Fruit fly (Drosophila melanogaster) whole organism, wandering third instar larva: ENCODE data around the gene mRpL47.
A peak's percentile ranks its signal among the peaks of the same experiment; 100 is the strongest.

Source experiments
- Abd-B ChIP-seq: fragments of >200 bp; optimal IDR thresholded peaks from 2 replicates; lab custom pipeline; 2017; ENCODE audit warnings: missing biosample characterization, missing genetic modification characterization
- CG32264 ChIP-seq: fragments of 200-800 bp; sonication (Bioruptor generic); optimal IDR thresholded peaks from 2 replicates; lab custom pipeline; 2016; ENCODE audit warnings: missing biosample characterization, missing genetic modification characterization
- CG9705 ChIP-seq: fragments of 200-800 bp; sonication (Bioruptor generic); optimal IDR thresholded peaks from 2 replicates; lab custom pipeline; 2018; ENCODE audit warnings: missing biosample characterization, mild to moderate bottlenecking, missing genetic modification characterization
- CrebA ChIP-seq: fragments of 200-800 bp; sonication (Bioruptor generic); optimal IDR thresholded peaks from 2 replicates; lab custom pipeline; 2016; ENCODE audit warnings: missing biosample characterization, mild to moderate bottlenecking, missing genetic modification characterization, borderline replicate concordance
- Dfd ChIP-seq: fragments of >200 bp; optimal IDR thresholded peaks from 2 replicates; lab custom pipeline; 2017; ENCODE audit warnings: missing biosample characterization, missing genetic modification characterization
- Dif ChIP-seq: fragments of 200-275, 200-300 bp; sonication (Bioruptor generic); optimal IDR thresholded peaks from 2 replicates; lab custom pipeline; 2018; ENCODE audit warnings: missing biosample characterization, missing genetic modification characterization; ENCODE audit not compliant: partially characterized antibody
- GATAd ChIP-seq: sonication (Bioruptor generic); optimal IDR thresholded peaks from 2 replicates; lab custom pipeline; 2016; ENCODE audit warnings: missing biosample characterization, missing genetic modification characterization
- HLH106 ChIP-seq: fragments of 200-800 bp; optimal IDR thresholded peaks from 3 replicates; lab custom pipeline; 2019; ENCODE audit warnings: missing biosample characterization, mild to moderate bottlenecking, missing genetic modification characterization, moderate library complexity
- Hnf4 ChIP-seq: fragments of 200-800 bp; sonication (Bioruptor generic); optimal IDR thresholded peaks from 2 replicates; lab custom pipeline; 2016; ENCODE audit warnings: missing biosample characterization, mild to moderate bottlenecking, missing genetic modification characterization
- Hr78 ChIP-seq: fragments of >200 bp; optimal IDR thresholded peaks from 2 replicates; lab custom pipeline; 2017; ENCODE audit warnings: missing biosample characterization, missing genetic modification characterization
- Hr83 ChIP-seq: fragments of 200-300 bp; sonication (Bioruptor generic); optimal IDR thresholded peaks from 2 replicates; lab custom pipeline; 2016; ENCODE audit warnings: missing biosample characterization, mild to moderate bottlenecking, missing genetic modification characterization, moderate library complexity; ENCODE audit not compliant: poor library complexity, severe bottlenecking
- Jra ChIP-seq: sonication (Bioruptor generic); optimal IDR thresholded peaks from 2 replicates; lab custom pipeline; 2016; ENCODE audit warnings: missing biosample characterization, missing genetic modification characterization
- Mio ChIP-seq: sonication (Bioruptor generic); optimal IDR thresholded peaks from 2 replicates; lab custom pipeline; 2016; ENCODE audit warnings: missing biosample characterization, missing genetic modification characterization
- Myc ChIP-seq: fragments of >200 bp; optimal IDR thresholded peaks from 2 replicates; lab custom pipeline; 2017
- N ChIP-seq: fragments of >200 bp; optimal IDR thresholded peaks from 2 replicates; lab custom pipeline; 2018; ENCODE audit warnings: missing biosample characterization, missing external identifiers, missing genetic modification characterization
- OdsH ChIP-seq: fragments of 200-800 bp; sonication (Bioruptor generic); optimal IDR thresholded peaks from 2 replicates; lab custom pipeline; 2016; ENCODE audit warnings: missing biosample characterization, mild to moderate bottlenecking, missing genetic modification characterization
- Rel ChIP-seq, 2 experiments: fragments of 200-800 bp; sonication (Bioruptor generic) in 1 of 2; optimal IDR thresholded peaks; 2 replicates in 1 of 2; 3 replicates in 1 of 2; lab custom pipeline; 2016 to 2019; ENCODE audit warnings: mild to moderate bottlenecking in 2 of 2, missing biosample characterization in 2 of 2, missing genetic modification characterization in 2 of 2, moderate library complexity in 1 of 2
- Sp1 ChIP-seq: fragments of 200-800 bp; sonication (Bioruptor generic); optimal IDR thresholded peaks from 3 replicates; lab custom pipeline; 2019; ENCODE audit warnings: missing biosample characterization, mild to moderate bottlenecking, missing genetic modification characterization, moderate library complexity
- Vsx2 ChIP-seq: fragments of 200-300, 225-300 bp; sonication (Bioruptor generic); optimal IDR thresholded peaks from 2 replicates; lab custom pipeline; 2018; ENCODE audit warnings: missing biosample characterization, missing genetic modification characterization; ENCODE audit not compliant: partially characterized antibody
- br ChIP-seq: fragments of 200-800 bp; sonication (Bioruptor generic); optimal IDR thresholded peaks from 2 replicates; lab custom pipeline; 2016; ENCODE audit warnings: missing biosample characterization, missing genetic modification characterization
- brk ChIP-seq: fragments of 200-800 bp; sonication (Bioruptor generic); optimal IDR thresholded peaks from 2 replicates; lab custom pipeline; 2016; ENCODE audit warnings: missing biosample characterization, mild to moderate bottlenecking, missing genetic modification characterization
- dl ChIP-seq, 2 experiments: fragments of 175-275, 200-275 bp in 1 of 2; fragments of 200-275 bp in 1 of 2; sonication (Bioruptor generic); optimal IDR thresholded peaks; lab custom pipeline; 2018; ENCODE audit warnings: mild to moderate bottlenecking in 2 of 2, missing biosample characterization in 2 of 2, missing genetic modification characterization in 2 of 2, moderate library complexity in 2 of 2; ENCODE audit not compliant: partially characterized antibody in 2 of 2, insufficient read depth in 1 of 2
- dmrt93B ChIP-seq: fragments of 200-800 bp; sonication (Bioruptor generic); optimal IDR thresholded peaks from 2 replicates; lab custom pipeline; 2018; ENCODE audit warnings: missing biosample characterization, mild to moderate bottlenecking, missing genetic modification characterization
- dsf ChIP-seq: sonication (Bioruptor generic); optimal IDR thresholded peaks from 2 replicates; lab custom pipeline; 2016; ENCODE audit warnings: missing biosample characterization, missing genetic modification characterization, borderline replicate concordance
- ey ChIP-seq: fragments of 200-800 bp; sonication (Bioruptor generic); optimal IDR thresholded peaks from 2 replicates; lab custom pipeline; 2016; ENCODE audit warnings: missing biosample characterization, missing genetic modification characterization
- foxo ChIP-seq, 2 experiments: fragments of 200-800 bp; sonication (Bioruptor generic); optimal IDR thresholded peaks; 2 replicates in 1 of 2; 3 replicates in 1 of 2; lab custom pipeline; 2016 to 2017; ENCODE audit warnings: missing biosample characterization in 2 of 2, missing genetic modification characterization in 2 of 2
- fru ChIP-seq: fragments of 200-800 bp; sonication (Bioruptor generic); optimal IDR thresholded peaks from 3 replicates; lab custom pipeline; 2016; ENCODE audit warnings: missing biosample characterization, mild to moderate bottlenecking, missing genetic modification characterization
- h ChIP-seq: fragments of 200-800 bp; sonication (Bioruptor generic); optimal IDR thresholded peaks from 3 replicates; lab custom pipeline; 2016; ENCODE audit warnings: missing biosample characterization, mild to moderate bottlenecking, missing genetic modification characterization
- jim ChIP-seq: fragments of 175-275, 200-325 bp; sonication (Bioruptor generic); optimal IDR thresholded peaks from 2 replicates; lab custom pipeline; 2016; ENCODE audit warnings: missing biosample characterization, mild to moderate bottlenecking, missing genetic modification characterization
- lola ChIP-seq: fragments of >200 bp; optimal IDR thresholded peaks from 2 replicates; lab custom pipeline; 2017; ENCODE audit warnings: missing biosample characterization, missing genetic modification characterization
- pan ChIP-seq: fragments of >200 bp; optimal IDR thresholded peaks from 2 replicates; lab custom pipeline; 2017
- psq ChIP-seq: fragments of 200-800 bp; sonication (Bioruptor generic); optimal IDR thresholded peaks from 3 replicates; lab custom pipeline; 2017; ENCODE audit warnings: missing biosample characterization, mild to moderate bottlenecking, missing genetic modification characterization, moderate library complexity
- rgr ChIP-seq: fragments of 200-800 bp; sonication (Bioruptor generic); optimal IDR thresholded peaks from 3 replicates; lab custom pipeline; 2016; ENCODE audit warnings: missing biosample characterization, mild to moderate bottlenecking, missing genetic modification characterization
- sage ChIP-seq: fragments of 200-800 bp; sonication (Bioruptor generic); optimal IDR thresholded peaks from 2 replicates; lab custom pipeline; 2016; ENCODE audit warnings: missing biosample characterization, mild to moderate bottlenecking, missing genetic modification characterization
- sv ChIP-seq: fragments of 200-800 bp; sonication (Bioruptor generic); optimal IDR thresholded peaks from 3 replicates; lab custom pipeline; 2016; ENCODE audit warnings: missing biosample characterization, missing genetic modification characterization
- tai ChIP-seq: sonication (Bioruptor generic); optimal IDR thresholded peaks from 2 replicates; lab custom pipeline; 2016; ENCODE audit warnings: missing biosample characterization, missing genetic modification characterization
- usp ChIP-seq: fragments of >200 bp; optimal IDR thresholded peaks from 2 replicates; lab custom pipeline; 2017; ENCODE audit warnings: missing biosample characterization, missing genetic modification characterization
- woc ChIP-seq: sonication (Bioruptor generic); optimal IDR thresholded peaks from 2 replicates; lab custom pipeline; 2016; ENCODE audit warnings: missing biosample characterization, mild to moderate bottlenecking, missing genetic modification characterization

Gene mRpL47

dm6 chr3R:9512193-9513051 lies 3.3 kb downstream of the mRpL47 start:
- TF ChIP-seq dl (GFP tag; optimal IDR thresholded peaks at IDR 0.05; lab: Kevin White, UChicago; ENCODE audit: insufficient read depth in 1 of 2, partially characterized antibody in 2 of 2) (peak in 1 of 2 experiments; percentile 57), tai (GFP tag; lab: Kevin White, UChicago) (no peak), N (GFP tag; lab: Kevin White, UChicago) (no peak), Dif (peak; percentile 29), Vsx2 (GFP tag; lab: Kevin White, UChicago) (no peak)

dm6 chr3R:9510070-9510518 lies 5.6 kb downstream of the mRpL47 start, which contains the start of gene rump:
rump (minus strand) TSS chr3R:9510324.
- TF ChIP-seq Hr83 (GFP tag; lab: Kevin White, UChicago) (peak; percentile 79), dsf (GFP tag; lab: Kevin White, UChicago) (peak; percentile 15), CG9705 (GFP tag; lab: Kevin White, UChicago) (no peak), Rel (GFP tag; optimal IDR thresholded peaks at IDR 0.05; lab: Kevin White, UChicago) (no peak), Rel (tag; optimal IDR thresholded peaks at IDR 0.05; lab: Kevin White, UChicago) (peak; percentile 41), fru (GFP tag; lab: Kevin White, UChicago) (no peak), psq (GFP tag; lab: Kevin White, UChicago) (no peak), rgr (GFP tag; lab: Kevin White, UChicago) (peak; percentile 65), usp (GFP tag; lab: Kevin White, UChicago) (no peak), Hr78 (GFP tag; lab: Kevin White, UChicago) (no peak), Jra (GFP tag; lab: Kevin White, UChicago) (peak; percentile 49), h (GFP tag; lab: Kevin White, UChicago) (peak; percentile 17), Sp1 (GFP tag; lab: Kevin White, UChicago) (peak; percentile 3), HLH106 (tag; lab: Kevin White, UChicago) (no peak), br (GFP tag; lab: Kevin White, UChicago) (no peak), jim (GFP tag; lab: Kevin White, UChicago) (no peak), pan (lab: Kevin White, UChicago) (no peak), sv (GFP tag; lab: Kevin White, UChicago) (no peak), CrebA (GFP tag; lab: Kevin White, UChicago) (no peak), Hnf4 (GFP tag; lab: Kevin White, UChicago) (peak; percentile 57), GATAd (GFP tag; lab: Kevin White, UChicago) (no peak), N (GFP tag; lab: Kevin White, UChicago) (no peak), brk (GFP tag; lab: Kevin White, UChicago) (peak; percentile 83), Abd-B (GFP tag; lab: Kevin White, UChicago) (no peak), sage (GFP tag; lab: Kevin White, UChicago) (peak; percentile 59), Dfd (GFP tag; lab: Kevin White, UChicago) (no peak), Mio (no peak), foxo (GFP tag; optimal IDR thresholded peaks at IDR 0.05; lab: Kevin White, UChicago) (no peak), OdsH (GFP tag; lab: Kevin White, UChicago) (no peak), ey (GFP tag; lab: Kevin White, UChicago) (no peak), Vsx2 (GFP tag; lab: Kevin White, UChicago) (no peak), Dif (peak; percentile 24), dl (GFP tag; optimal IDR thresholded peaks at IDR 0.05; lab: Kevin White, UChicago; ENCODE audit: insufficient read depth in 1 of 2, partially characterized antibody in 2 of 2) (no peak), lola (GFP tag; lab: Kevin White, UChicago) (no peak), Myc (lab: Kevin White, UChicago) (peak; percentile 79), tai (GFP tag; lab: Kevin White, UChicago) (peak; percentile 81), dmrt93B (GFP tag; lab: Kevin White, UChicago) (no peak), woc (GFP tag; lab: Kevin White, UChicago) (peak; percentile 18), CG32264 (GFP tag; lab: Kevin White, UChicago) (no peak)
